Fruit fly (Drosophila melanogaster): ENCODE results near the gene DIP-gamma.

dm6 chr3R:28891513-28892097 is 78.6 kb downstream of the DIP-gamma start:
- no peak for TF ChIP-seq kay (GFP tag; ENCODE audit: borderline replicate concordance)
- no peak for TF ChIP-seq ovo (GFP tag; optimal IDR thresholded peaks at IDR 0.05)
